Worm (Caenorhabditis elegans) whole organism, L1 larva: ENCODE data around the gene rpn-5.
A peak's percentile ranks its signal among the peaks of the same experiment; 100 is the strongest.

Experiments used
- elt-2 ChIP-seq: sonication (generic microtip); optimal IDR thresholded peaks from 2 replicates; lab custom pipeline; 2016; ENCODE audit warnings: missing genetic modification characterization, mild to moderate bottlenecking, inconsistent platforms, missing compliant biosample characterization, missing genetic modification reagents
- nhr-20 ChIP-seq: sonication (generic microtip); optimal IDR thresholded peaks from 2 replicates; lab custom pipeline; 2016; ENCODE audit warnings: mild to moderate bottlenecking, missing genetic modification characterization, missing compliant biosample characterization
- tlp-1 ChIP-seq: fragments of 150-350 bp; optimal IDR thresholded peaks from 2 replicates; lab custom pipeline; 2014; ENCODE audit warnings: missing biosample characterization, missing genetic modification characterization
- unc-62 ChIP-seq: fragments of 150-350 bp; optimal IDR thresholded peaks from 2 replicates; lab custom pipeline; 2014; ENCODE audit warnings: missing biosample characterization, missing genetic modification reagents, missing genetic modification characterization

DNA sequence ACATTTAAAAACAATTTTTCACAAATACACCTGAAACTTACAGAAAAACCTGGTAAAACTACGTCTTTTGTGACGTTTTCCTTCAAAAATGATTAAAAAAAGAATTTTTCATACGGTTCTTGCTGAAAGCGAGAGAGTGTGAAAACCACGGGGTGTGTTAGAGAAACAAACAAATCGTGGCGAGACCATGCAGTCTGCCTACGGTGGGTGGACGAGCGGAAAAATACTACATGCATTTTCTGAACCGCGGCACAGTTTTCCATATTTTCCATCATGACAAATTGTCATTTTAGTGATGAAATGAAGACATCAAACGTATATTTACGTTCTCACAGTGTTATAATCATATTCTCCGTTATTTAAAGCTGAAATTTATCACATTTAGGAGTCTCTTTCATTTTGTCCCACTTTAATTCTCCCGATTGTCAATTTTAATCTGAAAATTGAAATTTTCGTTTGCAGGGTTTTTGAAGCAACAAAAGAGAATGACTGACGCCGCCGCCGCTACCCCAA is 8.2 kb upstream of the rpn-5 start, which contains the start of the genes F10G7.9 and tsn-1:
- no peak for TF ChIP-seq unc-62
- TF ChIP-seq nhr-20 (tag; lab: Kevin White, UChicago), result peak; percentile 58
- peak; percentile 37 for TF ChIP-seq elt-2 (tag; lab: Kevin White, UChicago)
- no peak for TF ChIP-seq tlp-1 (tag; lab: Kevin White, UChicago)
